Worm (Caenorhabditis elegans) whole organism, L1 larva: ENCODE results near the gene ZK721.4.

Source experiments
- C34B4.2 ChIP-seq: sonication (generic microtip); optimal IDR thresholded peaks from 2 replicates; lab custom pipeline; 2017; ENCODE audit warnings: mild to moderate bottlenecking, missing genetic modification characterization, missing compliant biosample characterization
- ceh-82 ChIP-seq, 3 experiments: fragments of 150-350 bp in 1 of 3; sonication (generic microtip) in 2 of 3; optimal IDR thresholded peaks; 2 replicates each; lab custom pipeline; 2014 to 2017; ENCODE audit warnings: missing biosample characterization in 3 of 3, missing genetic modification characterization in 3 of 3
- ceh-88 ChIP-seq: fragments of 200-800 bp; sonication (Bioruptor generic); IDR thresholded peaks from 2 replicates; pipeline ENCODE4 v1.3.6; 2022; ENCODE audit warnings: missing genetic modification characterization, missing compliant biosample characterization
- efl-1 ChIP-seq, 4 experiments: fragments of 150-350 bp; optimal IDR thresholded peaks in 3 of 4; peaks in 1 of 4; 1 replicate in 1 of 4; 2 replicates in 3 of 4; lab custom pipeline; 2014; ENCODE audit warnings: missing biosample characterization in 2 of 4, missing genetic modification characterization in 2 of 4, missing genetic modification reagents in 2 of 4
- egl-27 ChIP-seq, 2 experiments: fragments of 150-350 bp in 1 of 2; sonication (generic microtip); optimal IDR thresholded peaks; 3 replicates each; lab custom pipeline; 2017 to 2018; ENCODE audit warnings: missing biosample characterization in 2 of 2, missing genetic modification characterization in 2 of 2, missing genetic modification reagents in 2 of 2
- elt-2 ChIP-seq: sonication (generic microtip); optimal IDR thresholded peaks from 2 replicates; lab custom pipeline; 2016; ENCODE audit warnings: missing genetic modification characterization, mild to moderate bottlenecking, inconsistent platforms, missing compliant biosample characterization, missing genetic modification reagents
- fkh-10 ChIP-seq: sonication (generic microtip); optimal IDR thresholded peaks from 2 replicates; lab custom pipeline; 2017; ENCODE audit warnings: missing biosample characterization, missing genetic modification reagents, missing genetic modification characterization
- fkh-4 ChIP-seq: sonication (generic microtip); optimal IDR thresholded peaks from 2 replicates; lab custom pipeline; 2016; ENCODE audit warnings: missing compliant biosample characterization, missing genetic modification characterization, borderline replicate concordance
- fkh-8 ChIP-seq: sonication (generic microtip); optimal IDR thresholded peaks from 2 replicates; lab custom pipeline; 2016; ENCODE audit warnings: mild to moderate bottlenecking, missing genetic modification characterization, missing compliant biosample characterization
- jun-1 ChIP-seq: fragments of 150-350 bp; optimal IDR thresholded peaks from 2 replicates; lab custom pipeline; 2014; ENCODE audit warnings: missing biosample characterization, missing genetic modification reagents, missing genetic modification characterization
- lin-15B ChIP-seq: fragments of 150-350 bp; sonication (generic microtip); optimal IDR thresholded peaks from 3 replicates; lab custom pipeline; 2014; ENCODE audit warnings: missing biosample characterization, missing genetic modification characterization
- lin-35 ChIP-seq, 2 experiments: fragments of 150-350 bp; optimal IDR thresholded peaks; 2 replicates each; lab custom pipeline; 2014; ENCODE audit warnings: missing biosample characterization in 2 of 2, missing genetic modification characterization in 2 of 2, missing genetic modification reagents in 2 of 2
- lin-39 ChIP-seq: fragments of 150-350 bp; optimal IDR thresholded peaks from 2 replicates; lab custom pipeline; 2014; ENCODE audit warnings: missing biosample characterization, missing genetic modification reagents, missing genetic modification characterization
- lir-3 ChIP-seq: sonication (generic microtip); optimal IDR thresholded peaks from 2 replicates; lab custom pipeline; 2016; ENCODE audit warnings: mild to moderate bottlenecking, missing genetic modification characterization, moderate library complexity, missing compliant biosample characterization; ENCODE audit not compliant: poor library complexity
- mep-1 ChIP-seq: fragments of 150-350 bp; optimal IDR thresholded peaks from 2 replicates; lab custom pipeline; 2014; ENCODE audit warnings: missing biosample characterization, missing genetic modification characterization
- nhr-237 ChIP-seq: fragments of 150-350 bp; optimal IDR thresholded peaks from 2 replicates; lab custom pipeline; 2014; ENCODE audit warnings: missing biosample characterization, missing genetic modification characterization
- nhr-28 ChIP-seq: fragments of 150-350 bp; optimal IDR thresholded peaks from 2 replicates; lab custom pipeline; 2014; ENCODE audit warnings: missing biosample characterization, missing genetic modification characterization
- nhr-47 ChIP-seq: sonication (generic microtip); optimal IDR thresholded peaks from 2 replicates; lab custom pipeline; 2016; ENCODE audit warnings: mild to moderate bottlenecking, missing genetic modification characterization, moderate library complexity, missing compliant biosample characterization
- nhr-85 ChIP-seq: sonication (generic microtip); peaks from one replicate; lab custom pipeline; 2016; ENCODE audit warnings: missing genetic modification characterization, inconsistent platforms, missing compliant biosample characterization
- nhr-90 ChIP-seq: sonication (generic microtip); optimal IDR thresholded peaks from 2 replicates; lab custom pipeline; 2016; ENCODE audit warnings: mild to moderate bottlenecking, missing genetic modification characterization, missing compliant biosample characterization; ENCODE audit not compliant: poor library complexity
- pqm-1 ChIP-seq: sonication (generic microtip); optimal IDR thresholded peaks from 3 replicates; lab custom pipeline; 2017; ENCODE audit warnings: missing biosample characterization, missing genetic modification characterization
- sup-37 ChIP-seq: fragments of 200-800 bp; sonication (Bioruptor generic); optimal IDR thresholded peaks from 2 replicates; lab custom pipeline; 2018; ENCODE audit warnings: mild to moderate bottlenecking, missing genetic modification characterization, missing compliant biosample characterization
- tlp-1 ChIP-seq: fragments of 150-350 bp; optimal IDR thresholded peaks from 2 replicates; lab custom pipeline; 2014; ENCODE audit warnings: missing biosample characterization, missing genetic modification characterization
- unc-86 ChIP-seq: sonication (generic microtip); optimal IDR thresholded peaks from 2 replicates; lab custom pipeline; 2016; ENCODE audit warnings: missing genetic modification characterization, missing compliant biosample characterization
- xbp-1 ChIP-seq: sonication (generic microtip); optimal IDR thresholded peaks from 2 replicates; lab custom pipeline; 2016; ENCODE audit warnings: missing genetic modification characterization, missing compliant biosample characterization
- ztf-11 ChIP-seq, 2 experiments: sonication (generic microtip); optimal IDR thresholded peaks; 2 replicates each; lab custom pipeline; 2016 to 2017; ENCODE audit warnings: missing genetic modification characterization in 2 of 2, missing biosample characterization in 1 of 2, missing compliant biosample characterization in 1 of 2
- ztf-4 ChIP-seq: fragments of 150-350 bp; optimal IDR thresholded peaks from 2 replicates; lab custom pipeline; 2014; ENCODE audit warnings: missing biosample characterization, missing genetic modification characterization

ZK721.4 gene

DNA sequence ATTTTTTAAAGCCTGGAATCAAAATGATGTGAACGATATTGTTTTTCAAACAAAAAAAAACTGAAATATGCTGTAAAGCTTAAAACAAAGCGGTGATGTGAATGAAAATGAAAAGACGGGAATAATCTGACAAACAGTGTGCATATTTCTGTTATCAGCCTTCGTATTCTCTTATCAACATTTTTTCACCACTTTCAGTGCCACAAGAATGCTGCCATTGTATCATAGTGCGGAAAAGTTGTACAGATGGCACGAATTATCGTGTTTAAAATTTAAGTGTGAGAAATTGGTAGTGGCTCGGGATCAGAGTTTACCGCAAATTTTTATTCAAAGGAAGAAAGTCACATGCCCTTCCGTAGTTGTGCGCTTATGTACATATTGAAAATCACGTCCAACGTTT is 45.8 kb downstream of the ZK721.4 start, which contains the start of gene ifd-1:
ifd-1 (minus strand) TSS at position 12 of the 400 bp plus-strand sequence.
- peak; percentile 23 for TF ChIP-seq jun-1 (tag; lab: Kevin White, UChicago)
- TF ChIP-seq efl-1 (optimal IDR thresholded peaks at IDR 0.05; lab: Kevin White, UChicago): no peak
- peak in 1 of 2 experiments; percentile 47 for TF ChIP-seq efl-1 (GFP tag; optimal IDR thresholded peaks at IDR 0.05 in 1 of 2; lab: Kevin White, UChicago)
- peak; percentile 21 for TF ChIP-seq nhr-90 (tag; lab: Kevin White, UChicago)
- TF ChIP-seq nhr-85 (tag; lab: Kevin White, UChicago): no peak
- no peak for TF ChIP-seq fkh-10 (GFP tag; lab: Kevin White, UChicago)
- no peak for TF ChIP-seq tlp-1 (tag; lab: Kevin White, UChicago)
- TF ChIP-seq pqm-1 (tag; lab: Kevin White, UChicago): peak; percentile 15
- peak; percentile 92 for TF ChIP-seq elt-2 (tag; lab: Kevin White, UChicago)
- peak in 1 of 2 experiments; percentile 34 for TF ChIP-seq lin-35 (GFP tag; optimal IDR thresholded peaks at IDR 0.05; lab: Kevin White, UChicago)
- no peak for TF ChIP-seq mep-1
- TF ChIP-seq, all 84 proteins: peak for 6

DNA sequence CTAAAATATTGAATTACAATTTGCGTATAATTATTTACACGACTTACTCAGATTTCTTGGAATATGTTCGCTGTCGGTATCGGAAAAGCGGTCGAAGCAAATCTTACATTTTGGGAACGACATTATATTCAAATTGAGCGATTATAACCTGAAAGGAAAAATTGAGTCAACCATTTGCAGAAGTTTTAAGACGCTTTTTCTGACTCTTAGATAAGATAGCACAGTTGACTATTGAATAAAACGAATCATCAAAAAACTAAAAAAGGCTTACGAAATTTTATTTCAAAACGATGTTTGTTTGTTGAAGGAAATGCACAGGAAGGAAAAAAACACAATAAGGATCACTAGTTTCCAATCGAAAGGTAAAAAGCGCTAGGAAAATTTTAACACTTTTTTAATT is 49.7 kb downstream of the ZK721.4 start, which contains the start of gene rcs-1:
rcs-1 (minus strand) TSS at position 176 of the 400 bp plus-strand sequence.
- TF ChIP-seq sup-37 (GFP tag; lab: Kevin White, UChicago) (no peak), lir-3 (tag; lab: Kevin White, UChicago) (no peak), xbp-1 (no peak), C34B4.2 (no peak), nhr-28 (no peak), egl-27 (tag; optimal IDR thresholded peaks at IDR 0.05; lab: Kevin White, UChicago) (no peak), ztf-11 (tag; optimal IDR thresholded peaks at IDR 0.05; lab: Kevin White, UChicago) (no peak), fkh-4 (tag; lab: Kevin White, UChicago) (no peak), fkh-8 (tag; lab: Kevin White, UChicago) (no peak), nhr-237 (tag; lab: Kevin White, UChicago) (no peak), ztf-4 (tag; lab: Kevin White, UChicago) (no peak), lin-15B (tag; lab: Kevin White, UChicago) (no peak), unc-86 (no peak), ceh-82 (tag; optimal IDR thresholded peaks at IDR 0.05; lab: Kevin White, UChicago) (no peak), ceh-88 (GFP tag; lab: Robert Waterston, UW) (no peak), nhr-47 (tag; lab: Kevin White, UChicago) (no peak), pqm-1 (tag; lab: Kevin White, UChicago) (no peak)

DNA sequence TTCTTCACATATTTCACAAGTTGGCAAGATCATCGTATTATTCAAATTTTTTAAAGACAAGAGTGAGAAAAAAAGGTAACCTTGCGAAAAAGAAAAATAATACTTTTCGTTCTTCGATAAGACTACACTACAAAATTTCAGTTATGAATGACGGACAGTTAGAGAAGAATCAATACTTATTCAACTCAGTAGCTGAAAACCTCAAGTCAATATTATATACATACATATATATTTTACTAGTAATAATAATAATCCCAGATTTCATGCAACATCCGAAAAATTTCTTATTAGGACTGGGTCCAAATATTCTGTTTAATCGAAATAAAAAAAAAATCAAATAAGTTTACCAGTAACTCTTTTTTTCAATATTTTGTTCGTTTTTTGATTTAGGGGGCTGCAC is 52.5 kb downstream of the ZK721.4 start, which contains the start of gene C28G1.6:
C28G1.6 (minus strand) TSS at position 101 of the 400 bp plus-strand sequence.
- TF ChIP-seq elt-2 (tag; lab: Kevin White, UChicago) (peak; percentile 14), lin-39 (tag; lab: Kevin White, UChicago) (no peak)
